Fruit fly (Drosophila melanogaster): ENCODE measurements around the gene Doa.

Gene Doa

dm6 chr3R:28887559-28888432 is at the start of gene Doa, which contains the start of gene CG33203:
Doa (plus strand) TSS chr3R:28888073.
CG33203 (minus strand) TSS chr3R:28887709.
- TF ChIP-seq Hr39 (GFP tag; optimal IDR thresholded peaks at IDR 0.05), result peak; percentile 27
- peak; percentile 42 for TF ChIP-seq CG31627 (GFP tag; optimal IDR thresholded peaks at IDR 0.05)
- TF ChIP-seq esn (GFP tag; optimal IDR thresholded peaks at IDR 0.05), result peak; percentile 32
- TF ChIP-seq cyc (GFP tag; optimal IDR thresholded peaks at IDR 0.05), result peak; percentile 8
- TF ChIP-seq OdsH (GFP tag; optimal IDR thresholded peaks at IDR 0.05), result no peak
- no peak for TF ChIP-seq dsx (GFP tag; optimal IDR thresholded peaks at IDR 0.05; ENCODE audit: poor library complexity, severe bottlenecking)
- TF ChIP-seq spab (GFP tag; optimal IDR thresholded peaks at IDR 0.05), result no peak
- TF ChIP-seq acj6 (GFP tag; optimal IDR thresholded peaks at IDR 0.05), result no peak
- TF ChIP-seq CG6792 (GFP tag; optimal IDR thresholded peaks at IDR 0.05), result no peak
- peak; percentile 1 for TF ChIP-seq Eip75B (GFP tag; optimal IDR thresholded peaks at IDR 0.05)
- TF ChIP-seq lz (GFP tag; optimal IDR thresholded peaks at IDR 0.05), result peak; percentile 57
- peak; percentile 36 for TF ChIP-seq Sox14 (GFP tag; optimal IDR thresholded peaks at IDR 0.05)
- peak; percentile 12 for TF ChIP-seq CG3919 (GFP tag; optimal IDR thresholded peaks at IDR 0.05)
- TF ChIP-seq CG3032 (tag; optimal IDR thresholded peaks at IDR 0.05), result no peak
- TF ChIP-seq Sox15 (GFP tag; optimal IDR thresholded peaks at IDR 0.05), result no peak
- TF ChIP-seq salr (GFP tag; optimal IDR thresholded peaks at IDR 0.05), result no peak
- no peak for TF ChIP-seq net (GFP tag; optimal IDR thresholded peaks at IDR 0.05)
- peak; percentile 33 for TF ChIP-seq vri (GFP tag; optimal IDR thresholded peaks at IDR 0.05)
- peak; percentile 77 for TF ChIP-seq svp (GFP tag)
- TF ChIP-seq CG10631 (GFP tag; optimal IDR thresholded peaks at IDR 0.05), result peak; percentile 15

dm6 chr3R:28840620-28841019 is 47.3 kb upstream of the Doa start:
- no peak for TF ChIP-seq Ets21C (GFP tag; optimal IDR thresholded peaks at IDR 0.05)
- no peak for TF ChIP-seq CG1621 (tag; optimal IDR thresholded peaks at IDR 0.05)
- no peak for TF ChIP-seq Hr4 (GFP tag; optimal IDR thresholded peaks at IDR 0.05)
- no peak for TF ChIP-seq esn (GFP tag; optimal IDR thresholded peaks at IDR 0.05)
- peak; percentile 57 for TF ChIP-seq Eip78C (GFP tag)
- no peak for TF ChIP-seq spab (GFP tag; optimal IDR thresholded peaks at IDR 0.05)
- TF ChIP-seq CG6276 (GFP tag; optimal IDR thresholded peaks at IDR 0.05), result no peak
- TF ChIP-seq salr (GFP tag; optimal IDR thresholded peaks at IDR 0.05), result no peak
- no peak for TF ChIP-seq Eip93F (GFP tag; optimal IDR thresholded peaks at IDR 0.05)
- no peak for TF ChIP-seq CG6792 (GFP tag; optimal IDR thresholded peaks at IDR 0.05)
- no peak for TF ChIP-seq dsx (GFP tag; optimal IDR thresholded peaks at IDR 0.05; ENCODE audit: poor library complexity, severe bottlenecking)
- TF ChIP-seq svp (GFP tag), result peak; percentile 69
- TF ChIP-seq cyc (GFP tag; optimal IDR thresholded peaks at IDR 0.05), result no peak
- TF ChIP-seq Sox15 (GFP tag; optimal IDR thresholded peaks at IDR 0.05), result no peak

dm6 chr3R:28841968-28842367 is 45.9 kb upstream of the Doa start:
- TF ChIP-seq CG11902 (GFP tag; optimal IDR thresholded peaks at IDR 0.05), result no peak
- TF ChIP-seq CG10669 (GFP tag; optimal IDR thresholded peaks at IDR 0.05), result no peak
- TF ChIP-seq CG11762 (GFP tag; optimal IDR thresholded peaks at IDR 0.05; ENCODE audit: insufficient read depth), result peak; percentile 7
- TF ChIP-seq net (GFP tag; optimal IDR thresholded peaks at IDR 0.05), result peak; percentile 45
- no peak for TF ChIP-seq OdsH (GFP tag; optimal IDR thresholded peaks at IDR 0.05)
- no peak for TF ChIP-seq svp (GFP tag)
- TF ChIP-seq CG6854 (GFP tag; optimal IDR thresholded peaks at IDR 0.05), result no peak
- no peak for TF ChIP-seq Sox102F (GFP tag; optimal IDR thresholded peaks at IDR 0.05)
- TF ChIP-seq Hr38 (GFP tag; optimal IDR thresholded peaks at IDR 0.05), result no peak
- TF ChIP-seq dac (GFP tag; optimal IDR thresholded peaks at IDR 0.05), result no peak
- TF ChIP-seq CG16779 (tag; optimal IDR thresholded peaks at IDR 0.05), result no peak
- TF ChIP-seq CG6792 (GFP tag; optimal IDR thresholded peaks at IDR 0.05), result no peak
- no peak for TF ChIP-seq CG3032 (tag; optimal IDR thresholded peaks at IDR 0.05)
- no peak for TF ChIP-seq CG8632 (GFP tag; optimal IDR thresholded peaks at IDR 0.05)
- TF ChIP-seq Lpt (GFP tag; optimal IDR thresholded peaks at IDR 0.05), result peak; percentile 25
- no peak for TF ChIP-seq fkh (GFP tag; optimal IDR thresholded peaks at IDR 0.05)
- TF ChIP-seq CG4318 (GFP tag; optimal IDR thresholded peaks at IDR 0.05), result no peak
- no peak for TF ChIP-seq CG1621 (tag; optimal IDR thresholded peaks at IDR 0.05)
- TF ChIP-seq CG10631 (GFP tag; optimal IDR thresholded peaks at IDR 0.05), result no peak
- no peak for TF ChIP-seq CG6808 (GFP tag; optimal IDR thresholded peaks at IDR 0.05)
- no peak for TF ChIP-seq Eip75B (GFP tag; optimal IDR thresholded peaks at IDR 0.05)
- TF ChIP-seq esn (GFP tag; optimal IDR thresholded peaks at IDR 0.05), result no peak
- no peak for TF ChIP-seq Hr4 (GFP tag; optimal IDR thresholded peaks at IDR 0.05)
- peak in 1 of 2 experiments; percentile 41 for TF ChIP-seq salr (GFP tag; optimal IDR thresholded peaks at IDR 0.05)
- peak; percentile 12 for TF ChIP-seq pdm3 (GFP tag; optimal IDR thresholded peaks at IDR 0.05)
- no peak for TF ChIP-seq CG8319 (GFP tag; optimal IDR thresholded peaks at IDR 0.05)
- no peak for TF ChIP-seq Met (GFP tag; optimal IDR thresholded peaks at IDR 0.05)
- no peak for TF ChIP-seq Hr39 (GFP tag; optimal IDR thresholded peaks at IDR 0.05)
- no peak for TF ChIP-seq vri (GFP tag; optimal IDR thresholded peaks at IDR 0.05)
- no peak for TF ChIP-seq Ets21C (GFP tag; optimal IDR thresholded peaks at IDR 0.05)
- TF ChIP-seq cyc (GFP tag; optimal IDR thresholded peaks at IDR 0.05), result no peak
- TF ChIP-seq eg (GFP tag; IDR thresholded peaks at IDR 0.05), result peak; percentile 32; the same call in 1 of the 3 replicates

All from whole organism, prepupa.